Fruit fly (Drosophila melanogaster): ENCODE measurements around the gene CG18170.

- no peak for TF ChIP-seq CG5245 (GFP tag; optimal IDR thresholded peaks at IDR 0.05)
- no peak for TF ChIP-seq CG7745 (tag; optimal IDR thresholded peaks at IDR 0.05)
- peak; percentile 15 for TF ChIP-seq Sox100B (GFP tag; optimal IDR thresholded peaks at IDR 0.05)
- no peak for TF ChIP-seq az2 (GFP tag; optimal IDR thresholded peaks at IDR 0.05)
Measured at dm6 chr3L:1575731-1576376, 26.9 kb upstream of the CG18170 start.

Data from whole organism, embryonic.